Worm (Caenorhabditis elegans): ENCODE measurements around the gene col-147.

The col-147 gene

ce11 chrV:9663948-9664347 lies 30.8 kb upstream of the col-147 start:
- no peak for TF ChIP-seq unc-3 (GFP tag; conservative IDR thresholded peaks at IDR 0.05)
- no peak for TF ChIP-seq unc-3 (tag; optimal IDR thresholded peaks at IDR 0.05)
- no peak for TF ChIP-seq tbx-7 (tag; optimal IDR thresholded peaks at IDR 0.05)
- TF ChIP-seq unc-86 (tag; optimal IDR thresholded peaks at IDR 0.05): no peak
- TF ChIP-seq unc-42 (tag; optimal IDR thresholded peaks at IDR 0.05): peak; percentile 45
- TF ChIP-seq ceh-14 (tag; optimal IDR thresholded peaks at IDR 0.05): peak; percentile 1
- TF ChIP-seq ceh-9 (tag; optimal IDR thresholded peaks at IDR 0.05): no peak

DNA sequence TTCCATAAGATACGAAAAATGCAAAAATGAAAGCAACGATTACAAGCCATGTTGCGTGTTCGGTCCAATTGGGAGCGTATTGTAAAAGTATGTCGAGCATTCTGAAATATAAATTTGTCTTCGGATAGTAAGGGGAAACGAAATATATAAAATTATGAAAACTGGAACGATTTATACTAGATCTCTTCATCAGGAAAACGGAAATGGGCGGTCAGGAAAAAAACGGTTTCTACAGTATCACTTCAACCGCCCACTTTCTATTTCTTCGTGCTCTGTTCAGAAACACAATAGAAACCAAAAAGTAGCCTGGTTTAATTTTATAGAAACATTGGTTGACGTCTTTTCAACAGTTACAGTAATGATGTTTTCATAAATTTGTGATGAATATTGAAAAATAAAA lies 28.4 kb upstream of the col-147 start, which contains the start of gene pitr-4:
Gene pitr-4 (minus strand): TSS at position 101 of the 400 bp plus-strand sequence.
- no peak for TF ChIP-seq odd-2 (tag; optimal IDR thresholded peaks at IDR 0.05)
- TF ChIP-seq ttx-3 (tag; optimal IDR thresholded peaks at IDR 0.05): no peak
- no peak for TF ChIP-seq ceh-45 (GFP tag; IDR thresholded peaks at IDR 0.05)
- TF ChIP-seq pag-3 (tag; optimal IDR thresholded peaks at IDR 0.05; ENCODE audit: borderline replicate concordance): no peak
- no peak for TF ChIP-seq ceh-18 (tag; optimal IDR thresholded peaks at IDR 0.05)
- no peak for TF ChIP-seq pax-1 (tag; optimal IDR thresholded peaks at IDR 0.05)
- no peak for TF ChIP-seq ceh-34 (tag; optimal IDR thresholded peaks at IDR 0.05)
- no peak for TF ChIP-seq ceh-14 (tag; optimal IDR thresholded peaks at IDR 0.05)
- TF ChIP-seq unc-42 (tag; optimal IDR thresholded peaks at IDR 0.05): no peak
- TF ChIP-seq F13H6.1 (tag; optimal IDR thresholded peaks at IDR 0.05): no peak
- TF ChIP-seq syd-9 (tag; optimal IDR thresholded peaks at IDR 0.05): no peak
- TF ChIP-seq pqm-1 (tag; optimal IDR thresholded peaks at IDR 0.05): no peak
- TF ChIP-seq zip-5 (tag; optimal IDR thresholded peaks at IDR 0.05): no peak
- no peak for TF ChIP-seq hlh-13 (GFP tag; optimal IDR thresholded peaks at IDR 0.05)

ce11 chrV:9654154-9654805 lies 21.1 kb upstream of the col-147 start, which contains the start of gene cyp-29A4:
Gene cyp-29A4 (plus strand): TSS chrV:9654755.
- TF ChIP-seq pax-1 (tag; optimal IDR thresholded peaks at IDR 0.05): no peak
- no peak for TF ChIP-seq ceh-30 (tag; optimal IDR thresholded peaks at IDR 0.05)
- TF ChIP-seq gmeb-2 (tag; optimal IDR thresholded peaks at IDR 0.05): no peak
- no peak for TF ChIP-seq ahr-1 (tag; optimal IDR thresholded peaks at IDR 0.05)
- no peak for TF ChIP-seq fkh-6 (tag; optimal IDR thresholded peaks at IDR 0.05)
- TF ChIP-seq tbx-2 (tag; optimal IDR thresholded peaks at IDR 0.05): no peak
- no peak for TF ChIP-seq ceh-19 (GFP tag; optimal IDR thresholded peaks at IDR 0.05)
- no peak for TF ChIP-seq npax-4 (tag; optimal IDR thresholded peaks at IDR 0.05)
- TF ChIP-seq lim-6 (tag; optimal IDR thresholded peaks at IDR 0.05): no peak
- TF ChIP-seq pha-4 (tag; optimal IDR thresholded peaks at IDR 0.05): no peak
- no peak for TF ChIP-seq hlh-6 (tag; optimal IDR thresholded peaks at IDR 0.05)
- TF ChIP-seq hlh-8 (tag; optimal IDR thresholded peaks at IDR 0.05): no peak
- no peak for TF ChIP-seq unc-86 (tag; optimal IDR thresholded peaks at IDR 0.05)
- no peak for TF ChIP-seq mec-3 (tag; optimal IDR thresholded peaks at IDR 0.05; ENCODE audit: borderline replicate concordance)
- no peak for TF ChIP-seq syd-9 (tag; optimal IDR thresholded peaks at IDR 0.05)
- TF ChIP-seq ceh-48 (tag; optimal IDR thresholded peaks at IDR 0.05): no peak

ce11 chrV:9651294-9651693 lies 18.2 kb upstream of the col-147 start, which contains the start of gene T06E4.21:
Gene T06E4.21 (plus strand): TSS chrV:9651594.
- TF ChIP-seq ceh-22 (tag; optimal IDR thresholded peaks at IDR 0.05): no peak
- no peak for TF ChIP-seq K09A11.1 (tag; optimal IDR thresholded peaks at IDR 0.05; ENCODE audit: insufficient read depth)
- no peak for TF ChIP-seq madf-2 (tag; optimal IDR thresholded peaks at IDR 0.05)
- no peak for TF ChIP-seq lin-11 (tag; optimal IDR thresholded peaks at IDR 0.05)
- TF ChIP-seq ceh-31 (tag; optimal IDR thresholded peaks at IDR 0.05): no peak
- TF ChIP-seq tbx-7 (tag; optimal IDR thresholded peaks at IDR 0.05): no peak
- no peak for TF ChIP-seq ceh-19 (GFP tag; optimal IDR thresholded peaks at IDR 0.05)
- no peak for TF ChIP-seq elt-2 (tag; optimal IDR thresholded peaks at IDR 0.05)
- no peak for TF ChIP-seq unc-55 (GFP tag; optimal IDR thresholded peaks at IDR 0.05)
- TF ChIP-seq sdc-2 (tag; optimal IDR thresholded peaks at IDR 0.05): no peak

All from whole organism, late embryonic.